Fruit fly (Drosophila melanogaster) whole organism, embryonic: ENCODE results near the gene Cpr67Fb.

Experiments
- Aef1 ChIP-seq: fragments of 200-800 bp; sonication (Bioruptor generic); IDR thresholded peaks from 3 replicates; pipeline ENCODE4 v1.3.6; 2022; ENCODE audit warnings: missing biosample characterization, missing genetic modification characterization
- Ravus ChIP-seq: fragments of 200-800 bp; sonication (Bioruptor generic); IDR thresholded peaks from 2 replicates; pipeline ENCODE4 v1.3.6; 2022; ENCODE audit warnings: missing biosample characterization, missing genetic modification characterization
- Ssrp ChIP-seq: fragments of 200-800 bp; sonication (Bioruptor generic); optimal IDR thresholded peaks from 2 replicates; lab custom pipeline; 2018; ENCODE audit warnings: missing biosample characterization, mild to moderate bottlenecking, missing genetic modification characterization, moderate library complexity
- ap ChIP-seq: fragments of 200-800 bp; sonication (Bioruptor generic); IDR thresholded peaks from 2 replicates; pipeline ENCODE4 v1.3.6; 2022; ENCODE audit warnings: missing biosample characterization, missing genetic modification characterization
- gsb-n ChIP-seq: fragments of 200-800 bp; sonication (Bioruptor generic); optimal IDR thresholded peaks from 3 replicates; lab custom pipeline; 2018; ENCODE audit warnings: missing biosample characterization, mild to moderate bottlenecking, missing genetic modification characterization

DNA sequence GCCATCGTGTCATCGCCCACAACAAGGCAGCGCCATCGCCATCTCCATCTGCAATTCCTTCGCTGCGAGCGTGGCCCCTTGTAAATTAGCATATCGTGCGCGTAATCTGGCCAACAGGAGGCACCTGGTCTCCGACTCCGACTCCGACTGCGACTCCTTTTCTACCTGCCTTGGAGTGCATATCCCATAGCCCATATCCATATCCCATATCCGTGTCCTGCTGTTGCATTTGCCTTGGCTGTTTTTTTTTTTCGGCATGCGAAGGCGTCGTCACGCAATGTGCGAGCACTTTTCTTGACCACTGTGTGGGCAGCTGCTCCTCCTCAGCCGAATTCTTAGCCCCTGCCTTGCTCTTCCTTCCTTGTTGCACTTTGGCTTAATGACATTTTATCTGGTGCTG lies 24.5 kb downstream of the Cpr67Fb start:
- no peak for TF ChIP-seq gsb-n (tag; lab: Kevin White, UChicago)
- TF ChIP-seq ap: no peak
- TF ChIP-seq Ravus: no peak
- TF ChIP-seq Ssrp (tag; lab: Kevin White, UChicago): no peak
- TF ChIP-seq Aef1 (GFP tag; lab: Robert Waterston, UW): no peak
